Worm (Caenorhabditis elegans): ENCODE results near the gene srxa-5.

DNA sequence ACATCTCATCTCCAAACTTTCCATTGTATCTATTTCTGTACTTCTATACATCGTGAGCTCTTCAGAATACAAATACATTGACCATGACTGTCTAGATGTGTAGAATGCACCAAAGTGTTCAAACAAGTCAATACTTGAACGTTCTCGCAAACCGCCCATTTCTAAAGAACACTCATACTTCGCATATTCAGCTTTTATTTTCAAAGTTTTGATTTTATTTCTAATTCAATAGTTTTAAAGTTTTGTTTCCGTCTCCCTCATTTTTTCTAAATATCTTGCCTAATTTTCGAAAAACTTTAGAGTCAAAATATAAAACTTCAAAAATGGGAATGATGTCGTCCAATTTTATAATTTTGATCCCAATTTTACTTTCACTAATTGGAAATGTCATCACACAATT lies 4.8 kb upstream of the srxa-5 start, which contains the start of gene pqn-10:
- TF ChIP-seq mab-9 (GFP tag; IDR thresholded peaks at IDR 0.05) (no peak), nhr-77 (tag; optimal IDR thresholded peaks at IDR 0.05) (no peak), mep-1 (tag; optimal IDR thresholded peaks at IDR 0.05) (no peak), egl-13 (tag; optimal IDR thresholded peaks at IDR 0.05) (no peak), sox-4 (tag; optimal IDR thresholded peaks at IDR 0.05) (no peak), lsy-2 (tag; optimal IDR thresholded peaks at IDR 0.05) (no peak), nhr-12 (tag; optimal IDR thresholded peaks at IDR 0.05) (no peak)
